Worm (Caenorhabditis elegans) whole organism, mixed stage, embryonic: ENCODE results near the gene C08B11.9.

Experiments
- drap-1 ChIP-seq: fragments of 200-800 bp; sonication (Bioruptor generic); optimal IDR thresholded peaks from 3 replicates; lab custom pipeline; 2018; ENCODE audit warnings: mild to moderate bottlenecking, missing genetic modification characterization, missing compliant biosample characterization
- mep-1 ChIP-seq: fragments of 150-350 bp; optimal IDR thresholded peaks from 2 replicates; lab custom pipeline; 2017; ENCODE audit warnings: missing biosample characterization, missing genetic modification reagents, missing genetic modification characterization, inconsistent platforms
- snpc-4 ChIP-seq: fragments of 150-350 bp; optimal IDR thresholded peaks from 2 replicates; lab custom pipeline; 2014; ENCODE audit warnings: missing biosample characterization, missing genetic modification characterization
- sptf-1 ChIP-seq: sonication (generic microtip); optimal IDR thresholded peaks from 2 replicates; lab custom pipeline; 2017; ENCODE audit warnings: mild to moderate bottlenecking, missing genetic modification characterization, moderate library complexity, missing compliant biosample characterization

DNA sequence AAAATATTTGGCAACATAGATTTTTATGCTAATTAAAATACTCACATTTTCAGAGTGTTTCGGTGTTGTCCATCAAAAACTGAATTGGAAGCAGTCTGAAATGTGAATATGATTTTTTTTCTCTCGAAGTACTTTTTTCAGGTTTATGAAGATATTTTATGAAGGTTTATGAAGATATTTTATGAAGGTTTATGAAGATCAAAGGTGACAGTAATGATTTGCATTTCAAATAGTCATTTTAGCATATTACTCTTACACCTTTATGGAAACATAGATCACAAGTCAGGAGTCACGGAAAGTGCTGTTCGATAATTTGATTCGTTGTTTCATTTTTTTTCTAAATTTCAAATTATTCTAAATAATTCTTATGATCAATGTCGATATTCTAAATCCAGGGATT lies 33.8 kb downstream of the C08B11.9 start, which contains the start of gene pgp-11:
- no peak for TF ChIP-seq mep-1
- no peak for TF ChIP-seq sptf-1 (tag; lab: Kevin White, UChicago)
- no peak for TF ChIP-seq snpc-4 (tag; lab: Kevin White, UChicago)
- TF ChIP-seq drap-1 (GFP tag; lab: Kevin White, UChicago): no peak
